Worm (Caenorhabditis elegans) whole organism, midembryonic: ENCODE results near the gene chil-27.

Experiments
- T22C8.4 ChIP-seq: fragments of 200-800 bp; sonication (Bioruptor generic); IDR thresholded peaks from 2 replicates; pipeline ENCODE4 v1.3.6; 2022; ENCODE audit warnings: missing genetic modification characterization, missing compliant biosample characterization
- flt-1 ChIP-seq: fragments of 200-800 bp; sonication (Bioruptor generic); IDR thresholded peaks from 2 replicates; pipeline ENCODE4 v1.3.6; 2022; ENCODE audit warnings: missing genetic modification characterization, missing compliant biosample characterization
- klf-2 ChIP-seq: fragments of 200-800 bp; sonication (Bioruptor generic); conservative IDR thresholded peaks from 2 replicates; pipeline ENCODE4 v1.3.6; 2022; ENCODE audit warnings: missing genetic modification reagents, missing genetic modification characterization, missing compliant biosample characterization
- med-1 ChIP-seq: sonication (generic microtip); optimal IDR thresholded peaks from 2 replicates; lab custom pipeline; 2017; ENCODE audit warnings: missing genetic modification characterization, mild to moderate bottlenecking, missing compliant biosample characterization, antibody characterized with exemption, missing genetic modification reagents; ENCODE audit not compliant: insufficient read depth
- ref-1 ChIP-seq: fragments of 200-800 bp; sonication (Bioruptor generic); conservative IDR thresholded peaks from 2 replicates; pipeline ENCODE4 v1.3.6; 2022; ENCODE audit warnings: missing genetic modification reagents, missing genetic modification characterization, missing compliant biosample characterization
- ztf-23 ChIP-seq: fragments of 200-800 bp; sonication (Bioruptor generic); IDR thresholded peaks from 2 replicates; pipeline ENCODE4 v1.3.6; 2022; ENCODE audit warnings: missing genetic modification reagents, missing genetic modification characterization, missing compliant biosample characterization
- ztf-29 ChIP-seq: fragments of 200-800 bp; sonication (Bioruptor generic); IDR thresholded peaks from 2 replicates; pipeline ENCODE4 v1.3.6; 2022; ENCODE audit warnings: missing genetic modification reagents, missing genetic modification characterization, missing compliant biosample characterization

ce11 chrII:9474367-9475105, 3.1 kb upstream of the chil-27 start, which contains the start of the genes chil-25 and chil-26:
- TF ChIP-seq klf-2 (GFP tag; lab: Robert Waterston, UW), result no peak
- TF ChIP-seq med-1 (GFP tag; lab: Kevin White, UChicago), result no peak
- TF ChIP-seq T22C8.4 (GFP tag; lab: Robert Waterston, UW), result no peak
- no peak for TF ChIP-seq ztf-23
- TF ChIP-seq ref-1 (GFP tag; lab: Robert Waterston, UW), result no peak
- no peak for TF ChIP-seq ztf-29 (GFP tag; lab: Robert Waterston, UW)
- TF ChIP-seq flt-1 (GFP tag; lab: Robert Waterston, UW), result no peak
